Worm (Caenorhabditis elegans) whole organism, L2 larva: Measurements from ENCODE around the gene cal-2.
A peak's percentile ranks its signal among the peaks of the same experiment; 100 is the strongest.

Experiments
- C34F6.9 ChIP-seq: fragments of 150-350 bp; optimal IDR thresholded peaks from 2 replicates; lab custom pipeline; 2014; ENCODE audit warnings: missing biosample characterization, missing genetic modification characterization
- R02D3.7 ChIP-seq: fragments of 150-350 bp; optimal IDR thresholded peaks from 2 replicates; lab custom pipeline; 2014; ENCODE audit warnings: missing biosample characterization, missing genetic modification characterization
- Y55F3AM.14 ChIP-seq: fragments of 200-800 bp; sonication (Bioruptor generic); optimal IDR thresholded peaks from 2 replicates; lab custom pipeline; 2018; ENCODE audit warnings: mild to moderate bottlenecking, missing genetic modification characterization, missing compliant biosample characterization
- ZK546.5 ChIP-seq: sonication (generic microtip); optimal IDR thresholded peaks from 2 replicates; lab custom pipeline; 2017; ENCODE audit warnings: missing biosample characterization, missing genetic modification characterization
- alr-1 ChIP-seq: fragments of 150-350 bp; optimal IDR thresholded peaks from 2 replicates; lab custom pipeline; 2014; ENCODE audit warnings: missing biosample characterization, missing genetic modification characterization
- aly-2 ChIP-seq: fragments of 150-350 bp; optimal IDR thresholded peaks from 2 replicates; lab custom pipeline; 2014; ENCODE audit warnings: missing biosample characterization, missing genetic modification characterization
- ama-1 ChIP-seq: fragments of 150-350 bp; optimal IDR thresholded peaks from 2 replicates; lab custom pipeline; 2018; ENCODE audit warnings: inconsistent platforms
- blmp-1 ChIP-seq: sonication (generic microtip); optimal IDR thresholded peaks from 2 replicates; lab custom pipeline; 2017; ENCODE audit warnings: missing genetic modification characterization, mild to moderate bottlenecking, missing compliant biosample characterization, antibody characterized with exemption, moderate library complexity; ENCODE audit not compliant: insufficient read depth
- ceh-16 ChIP-seq: fragments of 150-350 bp; optimal IDR thresholded peaks from 2 replicates; lab custom pipeline; 2014; ENCODE audit warnings: missing biosample characterization, missing genetic modification characterization
- ceh-82 ChIP-seq: fragments of 150-350 bp; optimal IDR thresholded peaks from 2 replicates; lab custom pipeline; 2014; ENCODE audit warnings: missing biosample characterization, missing genetic modification characterization
- crh-2 ChIP-seq: sonication (generic microtip); optimal IDR thresholded peaks from 2 replicates; lab custom pipeline; 2017; ENCODE audit warnings: missing biosample characterization, missing genetic modification characterization
- dmd-4 ChIP-seq: sonication (generic microtip); optimal IDR thresholded peaks from 2 replicates; lab custom pipeline; 2017; ENCODE audit warnings: missing biosample characterization, missing genetic modification characterization
- egl-27 ChIP-seq: sonication (generic microtip); optimal IDR thresholded peaks from 3 replicates; lab custom pipeline; 2017; ENCODE audit warnings: missing biosample characterization, missing genetic modification reagents, missing genetic modification characterization
- elt-1 ChIP-seq: fragments of 150-350 bp; optimal IDR thresholded peaks from 2 replicates; lab custom pipeline; 2014; ENCODE audit warnings: missing biosample characterization, missing genetic modification characterization
- elt-3 ChIP-seq: sonication (generic microtip); optimal IDR thresholded peaks from 2 replicates; lab custom pipeline; 2017; ENCODE audit warnings: missing biosample characterization, missing genetic modification characterization
- fos-1 ChIP-seq: fragments of 150-350 bp; optimal IDR thresholded peaks from 2 replicates; lab custom pipeline; 2014; ENCODE audit warnings: missing biosample characterization, missing genetic modification characterization
- lin-11 ChIP-seq: fragments of 150-350 bp; sonication (generic microtip); optimal IDR thresholded peaks from 2 replicates; lab custom pipeline; 2014; ENCODE audit warnings: missing biosample characterization, missing genetic modification characterization, inconsistent platforms, mixed read lengths
- lin-39 ChIP-seq: fragments of 150-350 bp; optimal IDR thresholded peaks from 2 replicates; lab custom pipeline; 2014; ENCODE audit warnings: missing biosample characterization, missing genetic modification reagents, missing genetic modification characterization
- mdl-1 ChIP-seq, 2 experiments: fragments of 150-350 bp in 1 of 2; sonication (generic microtip) in 1 of 2; optimal IDR thresholded peaks; 2 replicates each; lab custom pipeline; 2017; ENCODE audit warnings: missing biosample characterization in 2 of 2, missing genetic modification characterization in 2 of 2
- nhr-10 ChIP-seq: sonication (generic microtip); optimal IDR thresholded peaks from 2 replicates; lab custom pipeline; 2017; ENCODE audit warnings: missing biosample characterization, missing genetic modification characterization
- nhr-12 ChIP-seq: fragments of 150-350 bp; optimal IDR thresholded peaks from 2 replicates; lab custom pipeline; 2014; ENCODE audit warnings: missing biosample characterization, missing genetic modification characterization
- nhr-129 ChIP-seq: fragments of 150-350 bp; optimal IDR thresholded peaks from 2 replicates; lab custom pipeline; 2014; ENCODE audit warnings: missing biosample characterization, missing genetic modification characterization
- nhr-21 ChIP-seq: fragments of 150-350 bp; optimal IDR thresholded peaks from 2 replicates; lab custom pipeline; 2014; ENCODE audit warnings: missing biosample characterization, missing genetic modification characterization
- nhr-237 ChIP-seq: fragments of 150-350 bp; optimal IDR thresholded peaks from 2 replicates; lab custom pipeline; 2014; ENCODE audit warnings: missing biosample characterization, missing genetic modification characterization
- nhr-77 ChIP-seq: fragments of 150-350 bp; optimal IDR thresholded peaks from 2 replicates; lab custom pipeline; 2014; ENCODE audit warnings: missing biosample characterization, missing genetic modification characterization
- peb-1 ChIP-seq: fragments of 150-350 bp; optimal IDR thresholded peaks from 2 replicates; lab custom pipeline; 2014; ENCODE audit warnings: missing biosample characterization, missing genetic modification characterization
- sem-4 ChIP-seq: fragments of 150-350 bp; optimal IDR thresholded peaks from 2 replicates; lab custom pipeline; 2014; ENCODE audit warnings: missing biosample characterization, missing genetic modification reagents, missing genetic modification characterization
- skn-1 ChIP-seq: sonication (generic microtip); optimal IDR thresholded peaks from 2 replicates; lab custom pipeline; 2017; ENCODE audit warnings: missing biosample characterization, missing genetic modification characterization
- sma-9 ChIP-seq, 2 experiments: fragments of 150-350 bp in 1 of 2; sonication (generic microtip) in 1 of 2; optimal IDR thresholded peaks; 2 replicates each; lab custom pipeline; 2014 to 2016; ENCODE audit warnings: missing genetic modification characterization in 2 of 2, mild to moderate bottlenecking in 1 of 2, missing biosample characterization in 1 of 2, missing compliant biosample characterization in 1 of 2, missing genetic modification reagents in 1 of 2, moderate library complexity in 1 of 2
- unc-55 ChIP-seq: fragments of 150-350 bp; sonication (generic microtip); optimal IDR thresholded peaks from 3 replicates; lab custom pipeline; 2014; ENCODE audit warnings: missing biosample characterization, missing genetic modification reagents, missing genetic modification characterization
- unc-62 ChIP-seq: fragments of 150-350 bp; optimal IDR thresholded peaks from 2 replicates; lab custom pipeline; 2014; ENCODE audit warnings: missing biosample characterization, missing genetic modification reagents, missing genetic modification characterization
- zag-1 ChIP-seq: fragments of 150-350 bp; optimal IDR thresholded peaks from 2 replicates; lab custom pipeline; 2014; ENCODE audit warnings: missing biosample characterization, missing genetic modification characterization
- ztf-11 ChIP-seq: sonication (generic microtip); optimal IDR thresholded peaks from 2 replicates; lab custom pipeline; 2017; ENCODE audit warnings: missing biosample characterization, missing genetic modification characterization

Gene cal-2

DNA sequence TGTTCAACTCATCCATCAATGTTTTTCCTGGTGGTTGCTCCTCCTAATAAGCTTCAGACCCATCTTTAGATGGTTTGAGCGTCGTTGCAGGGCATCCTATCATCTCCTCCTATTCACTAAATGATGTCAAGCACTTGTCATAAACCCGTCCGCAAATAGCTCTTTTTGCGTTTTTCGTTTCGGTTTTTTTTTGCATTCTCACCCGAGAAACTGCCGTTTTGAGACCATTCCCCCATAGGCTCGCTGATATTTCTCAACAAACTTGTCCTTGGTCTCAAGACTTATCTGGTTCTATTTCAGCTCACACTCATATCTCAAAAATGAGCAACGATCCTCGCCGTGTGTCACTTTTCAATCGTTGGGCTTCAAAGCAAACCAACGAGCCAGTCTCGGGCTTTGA is at the start of gene cal-2:
Gene cal-2 (plus strand): TSS at position 301 of the 400 bp plus-strand sequence.
- no peak for TF ChIP-seq nhr-12
- no peak for TF ChIP-seq sma-9 (GFP tag; optimal IDR thresholded peaks at IDR 0.05; lab: Kevin White, UChicago)
- no peak for TF ChIP-seq sma-9 (tag; optimal IDR thresholded peaks at IDR 0.05; lab: Kevin White, UChicago)
- no peak for TF ChIP-seq peb-1 (tag; lab: Kevin White, UChicago)
- TF ChIP-seq blmp-1: no peak
- TF ChIP-seq ztf-11 (tag; lab: Kevin White, UChicago): no peak
- TF ChIP-seq unc-62 (GFP tag; lab: Kevin White, UChicago): no peak
- no peak for TF ChIP-seq lin-39
- no peak for TF ChIP-seq zag-1 (tag; lab: Kevin White, UChicago)
- no peak for TF ChIP-seq ZK546.5 (tag; lab: Kevin White, UChicago)
- TF ChIP-seq skn-1 (tag; lab: Kevin White, UChicago): no peak
- TF ChIP-seq aly-2 (tag; lab: Kevin White, UChicago): no peak
- no peak for TF ChIP-seq R02D3.7 (tag; lab: Kevin White, UChicago)
- TF ChIP-seq alr-1 (tag; lab: Kevin White, UChicago): no peak
- TF ChIP-seq lin-11 (tag; lab: Kevin White, UChicago): no peak

DNA sequence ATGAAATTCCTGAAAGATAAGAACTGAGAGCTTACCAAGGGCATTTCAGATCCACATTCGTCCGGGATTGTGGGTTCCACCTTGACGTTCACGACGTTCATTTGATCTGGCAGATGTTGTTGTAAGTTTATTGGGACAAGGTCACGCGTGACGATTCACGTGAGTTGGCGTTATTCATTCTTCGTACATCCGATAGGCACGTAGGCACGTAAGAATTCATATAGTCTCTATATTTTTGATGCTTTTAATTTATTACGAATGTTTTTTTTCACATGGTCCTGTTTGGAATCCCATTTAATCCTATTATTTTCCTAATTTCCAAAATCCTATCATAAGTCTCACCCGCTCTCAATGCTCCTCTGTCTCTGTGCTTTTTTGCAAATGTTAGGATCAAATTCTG is 48.6 kb upstream of the cal-2 start, which contains the start of gene B0457.4:
Gene B0457.4 (minus strand): TSS at position 101 of the 400 bp plus-strand sequence.
- TF ChIP-seq ztf-11 (tag; lab: Kevin White, UChicago) (no peak), fos-1 (tag; lab: Kevin White, UChicago) (no peak), elt-1 (no peak), unc-55 (GFP tag; lab: Kevin White, UChicago) (no peak), skn-1 (tag; lab: Kevin White, UChicago) (no peak), dmd-4 (no peak)

DNA sequence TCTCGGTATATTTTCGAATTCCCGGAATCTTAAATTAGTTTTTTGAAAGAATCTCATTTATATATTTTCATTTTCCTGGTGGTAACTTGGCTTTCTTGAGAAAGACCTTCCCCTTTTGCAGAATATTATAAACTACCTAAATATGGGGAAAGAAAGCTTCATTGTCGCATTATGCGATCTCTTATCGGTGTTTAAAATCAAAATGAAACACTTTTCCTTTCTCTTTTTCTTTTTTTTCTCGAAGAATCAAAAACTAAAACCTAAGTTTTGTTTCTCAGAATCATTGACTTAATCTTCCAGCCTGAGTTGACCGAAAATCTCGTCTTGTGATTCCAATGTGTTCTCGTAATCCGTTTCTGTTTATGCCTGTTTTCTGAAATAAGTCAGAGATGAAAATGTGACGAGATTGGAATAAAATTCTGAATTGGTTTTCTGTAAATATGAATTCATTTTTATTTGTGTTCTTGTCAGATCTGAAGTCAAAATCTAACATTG is 47.9 kb upstream of the cal-2 start:
- TF ChIP-seq unc-55 (GFP tag; lab: Kevin White, UChicago) (peak; percentile 31), nhr-21 (tag; lab: Kevin White, UChicago) (peak; percentile 3), crh-2 (tag; lab: Kevin White, UChicago) (no peak)

DNA sequence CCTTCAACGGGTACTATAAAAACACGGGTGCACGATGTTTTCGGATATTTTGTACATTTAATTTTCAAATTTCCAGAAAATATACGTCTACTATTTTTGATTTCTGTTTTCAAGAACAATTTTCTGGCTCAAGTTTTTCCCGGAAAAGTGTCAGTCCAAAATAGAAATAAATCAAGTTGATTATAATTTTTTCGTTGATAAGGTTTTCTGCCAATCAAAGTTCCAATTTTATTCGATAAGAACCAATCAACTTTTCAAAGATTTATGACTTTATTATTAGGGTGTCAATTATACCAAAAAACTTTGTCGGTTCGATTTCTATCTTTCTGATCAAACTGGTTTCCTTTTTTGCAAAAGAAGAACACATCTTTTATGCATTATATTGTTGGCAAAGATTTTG is 45.9 kb upstream of the cal-2 start:
- TF ChIP-seq mdl-1 (tag; optimal IDR thresholded peaks at IDR 0.05; lab: Kevin White, UChicago) (no peak), fos-1 (tag; lab: Kevin White, UChicago) (peak; percentile 33)

DNA sequence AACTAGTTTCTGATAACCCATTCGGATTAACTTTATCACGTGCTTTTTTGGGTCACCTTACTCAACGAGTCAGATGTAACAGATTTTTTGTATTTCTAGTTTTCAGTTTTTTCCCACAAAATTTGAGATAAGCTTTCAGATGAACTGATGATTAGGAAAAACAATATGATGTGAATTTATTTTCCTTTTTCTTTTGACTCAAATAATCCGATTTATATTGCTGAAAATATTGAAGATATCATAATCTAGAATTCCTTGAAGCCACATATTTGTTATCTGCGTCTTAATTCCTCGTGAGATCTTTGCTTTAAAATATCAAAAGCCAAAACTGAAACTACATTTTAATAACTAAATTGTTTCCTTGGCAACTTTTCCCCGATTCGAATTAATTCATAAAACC is 43.9 kb upstream of the cal-2 start:
- TF ChIP-seq elt-3 (tag; lab: Kevin White, UChicago) (no peak), R02D3.7 (tag; lab: Kevin White, UChicago) (no peak), peb-1 (tag; lab: Kevin White, UChicago) (no peak), unc-62 (GFP tag; lab: Kevin White, UChicago) (no peak)
- TF ChIP-seq, all 48 proteins: peak for 0

DNA sequence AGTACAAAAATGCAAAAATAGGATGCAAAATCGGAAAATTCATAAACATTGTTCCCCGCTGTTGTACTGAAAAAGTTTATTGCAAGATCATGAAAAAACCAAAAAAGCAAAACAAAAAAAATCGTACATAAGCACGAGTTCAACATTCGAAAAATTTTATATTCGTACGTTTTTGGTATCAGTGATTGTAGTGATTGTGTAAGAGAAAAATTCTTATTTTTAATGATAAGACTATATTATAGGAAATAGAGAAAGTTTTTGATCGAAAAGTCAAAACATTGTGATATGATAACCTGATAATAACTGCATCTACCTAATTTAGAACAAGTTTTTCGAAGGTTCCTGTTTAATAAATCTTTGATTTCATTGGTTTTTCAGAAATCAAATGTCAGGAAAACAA is 43.2 kb upstream of the cal-2 start:
- TF ChIP-seq blmp-1 (peak; percentile 10), fos-1 (tag; lab: Kevin White, UChicago) (peak; percentile 46), Y55F3AM.14 (no peak), ceh-82 (tag; lab: Kevin White, UChicago) (no peak), egl-27 (no peak), ceh-16 (tag; lab: Kevin White, UChicago) (no peak), C34F6.9 (tag; lab: Kevin White, UChicago) (no peak)

DNA sequence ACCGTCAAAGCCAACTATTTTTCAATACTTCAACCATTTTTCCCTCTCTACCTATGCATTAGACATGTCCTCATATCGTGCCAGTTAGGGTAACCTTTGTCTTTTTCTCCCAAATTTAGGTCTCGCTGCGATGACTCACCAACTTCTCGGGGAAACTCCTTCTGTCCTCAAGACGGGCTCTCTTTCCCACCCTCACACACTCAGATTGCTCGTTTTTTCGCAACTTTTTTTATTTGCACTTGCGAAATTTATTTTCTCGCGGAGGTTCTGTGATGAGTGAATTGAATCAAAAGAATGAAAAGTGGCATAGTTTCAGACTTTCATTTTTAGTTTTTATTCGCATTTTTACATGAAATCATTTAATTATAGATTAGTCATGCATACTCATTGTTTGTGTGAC is 40.2 kb upstream of the cal-2 start:
- TF ChIP-seq fos-1 (tag; lab: Kevin White, UChicago) (peak; percentile 72), elt-1 (no peak), Y55F3AM.14 (no peak)

DNA sequence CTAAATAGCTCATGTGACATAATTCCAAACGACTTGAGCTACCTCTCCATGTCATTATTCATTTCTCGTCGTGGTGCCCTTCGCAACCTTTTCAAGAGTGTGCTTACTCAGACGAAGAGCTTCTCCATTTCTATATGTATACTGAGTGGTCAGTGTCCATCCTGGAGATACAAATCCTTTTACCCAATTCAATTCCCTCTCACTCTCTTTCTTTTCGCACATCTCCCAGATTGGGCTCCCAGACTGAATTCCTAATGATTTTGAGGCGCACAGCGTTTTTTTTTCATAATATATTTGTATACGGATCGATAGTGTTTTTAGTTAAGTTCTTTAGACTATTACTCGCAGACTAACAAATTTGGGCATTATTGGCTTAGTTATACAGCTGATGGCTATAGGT is 39.6 kb upstream of the cal-2 start:
- TF ChIP-seq aly-2 (tag; lab: Kevin White, UChicago) (no peak), sem-4 (tag; lab: Kevin White, UChicago) (no peak), nhr-10 (tag; lab: Kevin White, UChicago) (no peak), nhr-12 (no peak), egl-27 (no peak), ama-1 (lab: Kevin White, UChicago) (no peak), alr-1 (tag; lab: Kevin White, UChicago) (no peak), elt-3 (tag; lab: Kevin White, UChicago) (no peak), nhr-237 (tag; lab: Kevin White, UChicago) (no peak), nhr-129 (tag; lab: Kevin White, UChicago) (no peak), C34F6.9 (tag; lab: Kevin White, UChicago) (no peak), peb-1 (tag; lab: Kevin White, UChicago) (no peak), blmp-1 (no peak), dmd-4 (no peak), fos-1 (tag; lab: Kevin White, UChicago) (no peak), unc-62 (GFP tag; lab: Kevin White, UChicago) (no peak), nhr-77 (tag; lab: Kevin White, UChicago) (no peak), crh-2 (tag; lab: Kevin White, UChicago) (no peak)
